Fruit fly (Drosophila melanogaster): ENCODE results near the gene nes.

Gene nes

DNA sequence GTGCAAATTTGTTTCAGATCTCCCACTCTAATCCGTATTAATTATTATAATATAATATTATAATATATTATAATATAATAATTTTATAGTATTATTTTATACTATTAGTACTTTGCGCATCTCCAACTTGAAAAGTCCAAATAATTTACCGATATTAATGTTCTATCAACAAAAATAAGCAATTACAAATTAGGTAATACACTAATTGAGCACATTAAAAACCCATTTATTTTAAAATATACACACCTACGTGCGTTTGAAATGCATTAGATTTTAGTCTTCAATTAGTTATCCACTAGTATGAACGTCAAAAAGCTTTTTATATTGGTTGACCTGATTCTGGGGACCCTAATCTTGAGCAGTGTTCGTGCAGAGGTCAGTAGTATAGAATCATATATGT lies 24.4 kb downstream of the nes start, which contains the start of gene CG33647:
TSS of gene CG33647 (plus strand) at position 301 of the 400 bp plus-strand sequence.
- TF ChIP-seq usp (GFP tag; optimal IDR thresholded peaks at IDR 0.05): no peak
- no peak for TF ChIP-seq pan (optimal IDR thresholded peaks at IDR 0.05)
- no peak for TF ChIP-seq Dll (optimal IDR thresholded peaks at IDR 0.05)
- no peak for TF ChIP-seq EcR (GFP tag; optimal IDR thresholded peaks at IDR 0.05)
- no peak for TF ChIP-seq psq (optimal IDR thresholded peaks at IDR 0.05)
- TF ChIP-seq CG8478 (optimal IDR thresholded peaks at IDR 0.05): no peak

DNA sequence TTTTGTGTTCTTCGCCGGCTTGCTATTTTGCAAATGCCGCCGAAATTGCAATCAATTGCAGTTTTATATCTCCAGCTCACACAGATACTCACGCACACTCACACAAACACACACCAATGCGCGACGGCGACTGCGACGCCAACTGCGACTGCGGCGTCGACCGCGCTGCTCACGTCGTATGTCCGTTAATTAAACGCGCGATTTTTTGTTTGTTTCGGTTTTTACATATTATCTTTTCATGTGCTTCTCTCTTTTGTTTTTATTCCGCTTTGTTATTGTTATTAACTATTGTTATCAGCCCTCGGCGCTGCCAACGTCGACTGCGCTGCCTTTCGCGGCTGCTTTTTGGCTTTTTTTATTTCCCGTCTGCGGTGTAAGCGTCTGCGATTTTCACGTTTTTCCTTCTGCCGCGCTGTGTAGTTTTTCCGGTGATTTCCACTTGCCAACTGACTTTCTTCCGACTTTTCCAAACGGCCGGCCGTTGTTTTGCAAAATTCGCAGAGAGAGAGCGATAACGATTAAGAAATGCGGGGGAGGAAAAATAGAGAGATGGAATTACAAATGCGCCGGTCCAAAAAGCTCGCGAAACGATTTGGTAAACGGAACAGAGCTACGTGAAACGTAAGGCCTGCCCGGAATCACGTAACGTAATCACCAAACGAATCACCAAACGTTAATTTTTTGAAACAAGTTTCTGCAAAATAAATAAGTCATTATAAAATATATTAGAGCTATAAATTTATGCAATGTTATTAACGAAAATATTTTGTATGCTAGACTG lies 25.4 kb downstream of the nes start, which contains the start of gene fz2:
TSS of gene fz2 (minus strand) at position 452 of the 781 bp plus-strand sequence.
- TF ChIP-seq pan (optimal IDR thresholded peaks at IDR 0.05) (no peak), CG8478 (optimal IDR thresholded peaks at IDR 0.05) (no peak), usp (GFP tag; optimal IDR thresholded peaks at IDR 0.05) (no peak), psq (optimal IDR thresholded peaks at IDR 0.05) (no peak), Dll (optimal IDR thresholded peaks at IDR 0.05) (no peak), EcR (GFP tag; optimal IDR thresholded peaks at IDR 0.05) (no peak)

DNA sequence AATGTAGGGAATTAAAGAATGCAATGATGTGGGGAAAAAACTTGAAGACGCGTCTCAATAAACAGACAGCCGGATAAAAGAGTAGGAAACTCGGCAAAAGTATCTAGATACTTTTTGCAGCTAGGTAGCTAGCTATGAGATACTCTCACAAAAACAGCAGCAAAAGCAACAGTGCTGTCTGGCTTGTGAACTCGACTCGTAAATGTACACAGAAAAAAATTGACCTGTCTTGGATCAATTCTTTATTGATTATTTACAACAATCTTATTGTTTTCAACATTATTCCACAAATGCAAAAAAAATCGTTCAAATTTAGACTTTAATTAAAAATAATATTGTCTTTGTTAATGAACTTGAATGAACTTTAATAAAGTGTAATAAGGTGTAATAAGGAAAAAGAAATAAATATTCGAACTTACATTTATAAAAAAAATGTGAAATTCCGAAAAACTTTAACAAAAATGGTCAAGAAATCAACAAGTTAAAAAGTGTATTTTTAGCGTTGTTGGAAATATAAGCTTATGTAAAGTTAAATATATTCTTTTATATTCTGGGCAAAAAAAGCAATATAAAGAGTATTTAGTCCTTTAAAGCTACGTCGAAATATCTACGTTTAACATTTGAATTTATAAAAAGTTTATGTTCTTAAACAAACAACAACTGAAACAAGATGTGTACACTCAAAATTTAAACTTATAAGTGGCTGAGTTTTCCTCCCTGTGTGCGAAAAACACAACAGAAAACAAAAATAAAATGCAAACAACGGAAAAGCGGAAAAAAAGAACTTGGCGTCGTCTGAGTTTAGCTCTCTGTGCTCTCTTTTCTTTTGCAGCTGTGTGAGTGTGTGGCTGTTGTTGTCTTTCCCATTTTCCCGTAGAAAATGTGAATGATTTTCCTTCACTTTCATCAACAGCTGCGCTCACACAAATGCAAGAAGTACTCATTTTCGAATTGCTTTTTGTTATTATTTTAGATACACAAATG lies 26.4 kb downstream of the nes start:
- TF ChIP-seq pan (optimal IDR thresholded peaks at IDR 0.05) (no peak), usp (GFP tag; optimal IDR thresholded peaks at IDR 0.05) (no peak), Dll (optimal IDR thresholded peaks at IDR 0.05) (no peak), CG8478 (optimal IDR thresholded peaks at IDR 0.05) (no peak), psq (optimal IDR thresholded peaks at IDR 0.05) (no peak), EcR (GFP tag; optimal IDR thresholded peaks at IDR 0.05) (no peak)

DNA sequence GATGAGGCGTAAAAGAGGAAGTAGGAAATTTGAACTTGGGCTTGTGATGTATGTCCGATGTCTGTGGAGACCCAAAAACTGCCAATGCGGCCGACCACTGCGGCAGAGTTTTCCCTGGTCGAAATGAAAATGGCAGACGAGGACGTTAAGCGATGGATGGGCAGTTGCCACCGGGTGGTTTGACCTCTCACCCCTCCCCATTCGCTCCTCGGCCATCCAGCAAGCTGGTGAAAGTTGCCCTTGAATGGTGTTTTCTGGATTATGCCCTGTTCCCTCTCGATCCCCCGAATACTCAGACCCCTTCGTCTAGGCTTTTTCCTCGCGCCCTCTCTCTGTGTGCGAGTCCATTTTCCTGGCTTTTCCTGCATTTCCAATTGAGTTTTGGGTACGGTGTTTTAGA lies 28.9 kb downstream of the nes start:
- TF ChIP-seq pan (optimal IDR thresholded peaks at IDR 0.05) (no peak), CG8478 (optimal IDR thresholded peaks at IDR 0.05) (no peak), EcR (GFP tag; optimal IDR thresholded peaks at IDR 0.05) (no peak), Dll (optimal IDR thresholded peaks at IDR 0.05) (no peak), usp (GFP tag; optimal IDR thresholded peaks at IDR 0.05) (no peak), psq (optimal IDR thresholded peaks at IDR 0.05) (no peak)

DNA sequence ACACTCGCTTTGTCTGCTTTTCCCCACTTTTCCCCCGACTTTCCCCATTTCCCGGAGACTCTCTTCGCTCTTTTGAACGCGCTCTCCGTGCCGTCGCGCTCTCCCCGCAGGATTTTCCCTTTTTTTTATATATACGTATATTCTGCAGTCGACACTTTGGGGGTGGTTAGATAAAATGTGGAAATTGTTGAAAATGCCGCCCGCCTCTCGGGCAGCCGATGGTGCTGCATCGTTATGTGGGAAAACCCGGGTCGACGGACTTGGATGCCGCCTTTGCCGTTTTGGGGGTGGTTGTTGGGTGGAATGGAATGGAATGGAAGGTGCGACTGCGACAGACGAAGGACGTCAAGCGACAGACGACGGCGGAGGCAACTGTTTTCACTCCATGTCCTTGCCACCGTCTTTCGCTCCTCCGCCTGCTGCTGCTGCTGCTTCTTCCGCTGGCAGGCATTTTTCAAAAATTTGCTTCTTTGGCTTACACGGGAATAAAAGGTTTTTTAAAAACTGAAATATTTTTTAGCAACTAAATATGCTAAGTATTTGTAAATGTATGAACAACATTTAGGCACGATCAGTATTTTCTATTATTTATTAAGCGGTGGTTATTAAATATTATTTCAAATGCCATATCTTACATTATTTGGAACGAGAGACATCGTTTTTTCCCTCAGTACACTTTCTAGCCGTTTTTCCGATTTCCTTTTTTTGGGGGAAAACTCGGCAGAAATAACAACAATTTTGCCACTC lies 29.5 kb downstream of the nes start:
- no peak for TF ChIP-seq pan (optimal IDR thresholded peaks at IDR 0.05)
- TF ChIP-seq EcR (GFP tag; optimal IDR thresholded peaks at IDR 0.05): no peak
- TF ChIP-seq psq (optimal IDR thresholded peaks at IDR 0.05): no peak
- no peak for TF ChIP-seq CG8478 (optimal IDR thresholded peaks at IDR 0.05)
- TF ChIP-seq usp (GFP tag; optimal IDR thresholded peaks at IDR 0.05): no peak
- no peak for TF ChIP-seq Dll (optimal IDR thresholded peaks at IDR 0.05)

DNA sequence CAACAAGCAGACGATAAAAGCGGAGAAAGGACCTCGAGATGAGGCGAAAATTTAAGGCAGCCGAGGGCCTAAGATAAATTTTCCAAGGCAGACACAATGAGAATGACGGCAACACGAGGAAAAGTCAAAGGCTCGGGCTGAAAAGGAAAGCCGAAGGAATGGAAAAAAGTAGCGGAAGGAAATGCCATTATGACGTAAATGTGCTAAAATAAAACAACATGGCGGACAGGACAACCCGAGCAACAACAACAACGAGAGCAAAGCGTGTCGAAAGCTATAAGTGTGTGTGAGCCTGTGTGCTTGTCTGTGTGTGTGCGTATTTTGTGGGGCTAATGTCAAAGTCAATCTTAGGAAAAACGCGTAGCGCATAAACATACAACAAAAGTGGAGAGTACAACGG lies 31.0 kb downstream of the nes start:
- TF ChIP-seq CG8478 (optimal IDR thresholded peaks at IDR 0.05): no peak
- TF ChIP-seq psq (optimal IDR thresholded peaks at IDR 0.05): no peak
- no peak for TF ChIP-seq pan (optimal IDR thresholded peaks at IDR 0.05)
- no peak for TF ChIP-seq usp (GFP tag; optimal IDR thresholded peaks at IDR 0.05)
- TF ChIP-seq EcR (GFP tag; optimal IDR thresholded peaks at IDR 0.05): no peak
- no peak for TF ChIP-seq Dll (optimal IDR thresholded peaks at IDR 0.05)

DNA sequence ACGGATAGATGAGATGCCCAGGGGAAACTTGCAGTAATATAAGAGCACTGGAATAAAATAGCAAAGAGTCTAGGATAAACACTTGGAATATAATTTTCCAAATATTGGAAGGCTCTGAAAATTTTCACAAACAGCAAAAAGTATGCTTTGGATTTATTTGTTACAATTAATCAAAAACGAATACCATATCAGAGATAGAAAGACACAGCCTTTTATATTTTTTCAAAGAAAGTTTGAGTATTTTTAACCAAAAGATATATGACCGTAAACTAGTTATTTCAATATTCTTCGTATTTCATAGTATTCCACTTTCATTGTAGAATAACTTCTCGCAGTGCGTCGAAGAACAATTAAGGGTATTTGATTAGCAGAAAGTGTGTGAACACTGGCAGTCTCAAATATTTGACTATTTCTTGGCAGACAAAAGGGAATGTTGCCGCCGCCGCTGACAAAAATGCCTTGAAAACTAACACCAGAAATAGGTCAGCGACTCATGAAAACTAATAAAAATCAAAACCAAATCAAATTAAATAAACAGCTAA lies 31.6 kb downstream of the nes start:
- TF ChIP-seq psq (optimal IDR thresholded peaks at IDR 0.05) (no peak), pan (optimal IDR thresholded peaks at IDR 0.05) (no peak), CG8478 (optimal IDR thresholded peaks at IDR 0.05) (no peak), Dll (optimal IDR thresholded peaks at IDR 0.05) (no peak), usp (GFP tag; optimal IDR thresholded peaks at IDR 0.05) (no peak), EcR (GFP tag; optimal IDR thresholded peaks at IDR 0.05) (no peak)

DNA sequence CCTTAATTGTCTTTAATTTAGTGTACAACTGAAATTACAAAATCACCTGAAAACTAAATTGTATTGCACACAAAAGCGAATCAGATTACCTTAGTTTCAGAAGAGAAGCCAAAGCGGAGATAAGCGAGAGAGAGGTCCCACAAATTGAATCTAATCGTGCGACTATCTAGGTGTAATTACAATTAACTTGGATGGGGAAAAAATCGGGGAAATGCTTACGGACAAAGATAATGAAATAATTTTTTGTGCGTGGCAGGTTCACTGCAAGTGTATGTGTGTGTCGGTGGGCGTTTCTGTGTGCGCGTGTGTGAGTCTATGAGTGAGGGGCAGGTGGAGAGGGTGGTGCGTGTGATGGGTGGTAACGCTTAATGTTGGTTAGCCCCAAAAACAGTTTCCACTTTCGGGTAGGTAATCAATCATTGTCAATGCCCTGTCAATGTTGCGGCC lies 32.1 kb downstream of the nes start:
- TF ChIP-seq CG8478 (optimal IDR thresholded peaks at IDR 0.05) (no peak), EcR (GFP tag; optimal IDR thresholded peaks at IDR 0.05) (no peak), usp (GFP tag; optimal IDR thresholded peaks at IDR 0.05) (no peak), pan (optimal IDR thresholded peaks at IDR 0.05) (no peak), Dll (optimal IDR thresholded peaks at IDR 0.05) (no peak)

DNA sequence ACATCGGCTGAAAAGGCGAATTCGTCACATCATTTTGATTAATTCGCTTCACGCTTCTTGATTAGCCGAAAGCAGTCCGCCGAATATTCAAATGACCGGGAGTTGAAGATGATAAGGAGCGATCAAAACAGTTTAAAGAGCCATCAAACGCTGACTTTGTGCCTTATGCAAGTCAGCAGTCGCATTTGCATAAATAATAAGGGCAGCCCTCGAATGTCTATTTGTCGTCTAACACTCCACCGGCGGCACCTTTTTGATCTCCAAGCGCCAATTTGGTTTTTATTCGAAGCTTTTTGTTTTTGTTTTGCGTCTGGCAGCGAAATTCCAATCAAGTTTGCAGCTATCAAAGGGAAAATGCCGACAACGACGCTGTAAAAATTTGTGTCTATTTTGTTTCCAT lies 34.8 kb downstream of the nes start:
- TF ChIP-seq usp (GFP tag; optimal IDR thresholded peaks at IDR 0.05) (no peak), psq (optimal IDR thresholded peaks at IDR 0.05) (no peak), CG8478 (optimal IDR thresholded peaks at IDR 0.05) (no peak), Dll (optimal IDR thresholded peaks at IDR 0.05) (no peak), EcR (GFP tag; optimal IDR thresholded peaks at IDR 0.05) (no peak), pan (optimal IDR thresholded peaks at IDR 0.05) (no peak)

DNA sequence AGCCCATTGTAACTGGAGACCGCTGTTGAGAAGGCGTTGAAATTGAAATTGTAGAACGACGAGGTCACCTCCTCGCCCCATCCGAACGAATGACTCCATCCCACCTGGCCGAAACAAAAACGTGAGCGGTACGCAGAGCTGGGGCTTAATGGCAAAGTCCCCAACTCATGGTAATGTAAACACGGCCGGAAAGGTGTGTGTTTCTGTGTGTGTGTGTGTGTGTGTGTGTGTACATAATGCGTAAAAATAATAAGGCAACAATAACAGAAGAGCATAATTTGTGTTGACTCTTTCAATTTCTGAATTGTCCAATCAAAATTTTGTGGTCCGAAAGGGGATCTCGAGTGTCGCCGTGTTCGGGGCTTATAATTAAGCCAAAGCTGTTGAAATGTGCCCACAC lies 39.0 kb downstream of the nes start:
- TF ChIP-seq EcR (GFP tag; optimal IDR thresholded peaks at IDR 0.05) (no peak), Dll (optimal IDR thresholded peaks at IDR 0.05) (no peak), usp (GFP tag; optimal IDR thresholded peaks at IDR 0.05) (no peak), pan (optimal IDR thresholded peaks at IDR 0.05) (no peak), CG8478 (optimal IDR thresholded peaks at IDR 0.05) (no peak), psq (optimal IDR thresholded peaks at IDR 0.05) (no peak)

DNA sequence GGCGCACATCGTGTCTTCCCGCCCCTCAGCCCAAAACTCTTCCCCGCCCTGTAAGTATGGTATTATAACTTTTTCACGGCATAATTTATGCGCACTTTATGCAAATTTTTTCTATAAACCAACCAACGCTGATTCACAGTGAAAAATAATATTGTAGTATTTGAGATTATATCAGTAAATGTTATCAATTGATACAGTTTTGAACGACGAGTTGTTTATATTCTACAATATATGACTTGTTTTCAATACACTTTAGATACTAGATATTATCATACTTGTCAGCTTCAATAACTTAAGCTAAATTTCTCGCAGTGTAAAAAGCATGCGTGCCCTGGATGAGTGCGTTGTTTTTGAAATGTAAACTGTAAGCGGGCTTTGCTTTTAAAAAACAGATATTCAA lies 44.1 kb downstream of the nes start:
- TF ChIP-seq CG8478 (optimal IDR thresholded peaks at IDR 0.05) (no peak), EcR (GFP tag; optimal IDR thresholded peaks at IDR 0.05) (no peak), Dll (optimal IDR thresholded peaks at IDR 0.05) (no peak), usp (GFP tag; optimal IDR thresholded peaks at IDR 0.05) (no peak), pan (optimal IDR thresholded peaks at IDR 0.05) (no peak), psq (optimal IDR thresholded peaks at IDR 0.05) (no peak)
